Worm (Caenorhabditis elegans): ENCODE results near the gene acp-4.
A peak's percentile ranks its signal among the peaks of the same experiment; 100 is the strongest.

Gene acp-4

ce11 chrII:8384344-8384743 lies 50.6 kb downstream of the acp-4 start (continued):
- TF ChIP-seq spr-3 (GFP tag; optimal IDR thresholded peaks at IDR 0.05) (no peak), Y5F2A.4 (GFP tag; optimal IDR thresholded peaks at IDR 0.05) (no peak), dmd-9 (GFP tag; IDR thresholded peaks at IDR 0.05) (no peak), hlh-11 (tag; optimal IDR thresholded peaks at IDR 0.05) (peak; percentile 78), lir-3 (tag; optimal IDR thresholded peaks at IDR 0.05) (no peak), F10B5.3 (tag; optimal IDR thresholded peaks at IDR 0.05) (no peak)

- TF ChIP-seq spr-1 (tag; optimal IDR thresholded peaks at IDR 0.05): no peak
- no peak for TF ChIP-seq dmd-8 (GFP tag; IDR thresholded peaks at IDR 0.05)
- no peak for TF ChIP-seq nhr-42 (GFP tag; IDR thresholded peaks at IDR 0.05)
- TF ChIP-seq lin-38 (GFP tag; IDR thresholded peaks at IDR 0.05): no peak
- no peak for TF ChIP-seq Y5F2A.4 (GFP tag; optimal IDR thresholded peaks at IDR 0.05)
- no peak for TF ChIP-seq daf-19 (GFP tag; conservative IDR thresholded peaks at IDR 0.05)
- TF ChIP-seq nhr-237 (tag; optimal IDR thresholded peaks at IDR 0.05): no peak
- TF ChIP-seq F10B5.3 (tag; optimal IDR thresholded peaks at IDR 0.05): no peak
- TF ChIP-seq zfp-3 (GFP tag; conservative IDR thresholded peaks at IDR 0.05): no peak
- TF ChIP-seq nhr-76 (tag; optimal IDR thresholded peaks at IDR 0.05): no peak
- TF ChIP-seq lin-39 (tag; optimal IDR thresholded peaks at IDR 0.05): no peak
- no peak for TF ChIP-seq D1046.2 (GFP tag; IDR thresholded peaks at IDR 0.05)
- TF ChIP-seq mxl-2 (GFP tag; conservative IDR thresholded peaks at IDR 0.05): no peak
- TF ChIP-seq egl-43 (GFP tag; IDR thresholded peaks at IDR 0.05): no peak
- TF ChIP-seq unc-39 (tag; optimal IDR thresholded peaks at IDR 0.05): no peak
- no peak for TF ChIP-seq zfp-2 (tag; optimal IDR thresholded peaks at IDR 0.05)
- no peak for TF ChIP-seq dmd-9 (GFP tag; IDR thresholded peaks at IDR 0.05)
- no peak for TF ChIP-seq ceh-28 (tag; optimal IDR thresholded peaks at IDR 0.05)
- TF ChIP-seq tra-1 (GFP tag; IDR thresholded peaks at IDR 0.05): peak; percentile 52; the same call in 1 of the 2 replicates
- no peak for TF ChIP-seq ceh-44 (GFP tag; IDR thresholded peaks at IDR 0.05)
- TF ChIP-seq ztf-7 (tag; optimal IDR thresholded peaks at IDR 0.05): no peak
- TF ChIP-seq lin-1 (GFP tag; IDR thresholded peaks at IDR 0.05): peak; percentile 87
- TF ChIP-seq R02D3.7 (tag; optimal IDR thresholded peaks at IDR 0.05): no peak
- no peak for TF ChIP-seq duxl-1 (tag; optimal IDR thresholded peaks at IDR 0.05; ENCODE audit: poor library complexity)
- TF ChIP-seq lir-3 (tag; optimal IDR thresholded peaks at IDR 0.05): no peak
- TF ChIP-seq aly-2 (tag; optimal IDR thresholded peaks at IDR 0.05): no peak
- TF ChIP-seq T20F7.1 (GFP tag; optimal IDR thresholded peaks at IDR 0.05): peak; percentile 51
- peak; percentile 96 for TF ChIP-seq pqm-1 (tag; optimal IDR thresholded peaks at IDR 0.05)
- no peak for TF ChIP-seq nhr-6 (tag; optimal IDR thresholded peaks at IDR 0.05)
- TF ChIP-seq hmg-1.1 (GFP tag; IDR thresholded peaks at IDR 0.05): no peak
- no peak for TF ChIP-seq unc-130 (GFP tag; optimal IDR thresholded peaks at IDR 0.05)
- TF ChIP-seq sdz-12 (GFP tag; optimal IDR thresholded peaks at IDR 0.05): no peak
- TF ChIP-seq spr-3 (GFP tag; optimal IDR thresholded peaks at IDR 0.05): no peak
- no peak for TF ChIP-seq skn-1 (tag; optimal IDR thresholded peaks at IDR 0.05)
- TF ChIP-seq nhr-10 (tag; optimal IDR thresholded peaks at IDR 0.05): peak; percentile 59
- TF ChIP-seq jun-1 (tag; optimal IDR thresholded peaks at IDR 0.05): no peak
- TF ChIP-seq ZK337.2 (GFP tag; IDR thresholded peaks at IDR 0.05): no peak
- no peak for TF ChIP-seq ZK546.5 (tag; optimal IDR thresholded peaks at IDR 0.05)
- TF ChIP-seq daf-16 (GFP tag; optimal IDR thresholded peaks at IDR 0.05): peak in 1 of 2 experiments; percentile 45
- peak; percentile 90 for TF ChIP-seq daf-16 (tag; optimal IDR thresholded peaks at IDR 0.05)
- TF ChIP-seq pha-4 (GFP tag; IDR thresholded peaks at IDR 0.05): peak; percentile 41; the same call in 1 of the 2 replicates
- TF ChIP-seq pha-4 (tag; optimal IDR thresholded peaks at IDR 0.05): no peak
- TF ChIP-seq nhr-77 (tag; optimal IDR thresholded peaks at IDR 0.05): peak; percentile 95
- TF ChIP-seq lim-7 (GFP tag; IDR thresholded peaks at IDR 0.05): no peak
- TF ChIP-seq nhr-41 (GFP tag; IDR thresholded peaks at IDR 0.05): no peak; the same call in 1 of the 2 replicates
- no peak for TF ChIP-seq egl-27 (tag; optimal IDR thresholded peaks at IDR 0.05)
- TF ChIP-seq arid-1 (GFP tag; conservative IDR thresholded peaks at IDR 0.05): no peak
- TF ChIP-seq set-16 (GFP tag; IDR thresholded peaks at IDR 0.05): no peak
- no peak for TF ChIP-seq attf-4 (tag; optimal IDR thresholded peaks at IDR 0.05)
- no peak for TF ChIP-seq fos-1 (tag; optimal IDR thresholded peaks at IDR 0.05)
These were observed 52.0 kb downstream of the acp-4 start for ce11 chrII:8382880-8383279.
